Worm (Caenorhabditis elegans) whole organism, young adult: ENCODE measurements around the gene str-176.

Experiments used
- B0019.2 ChIP-seq: fragments of 200-800 bp; sonication (Bioruptor generic); conservative IDR thresholded peaks from 2 replicates; pipeline ENCODE4 v1.3.6; 2022; ENCODE audit warnings: missing genetic modification reagents, missing genetic modification characterization, missing compliant biosample characterization
- B0336.3 ChIP-seq: fragments of 200-800 bp; sonication (Bioruptor generic); IDR thresholded peaks from 2 replicates; pipeline ENCODE4 v1.3.6; 2022; ENCODE audit warnings: missing genetic modification characterization, missing compliant biosample characterization
- C17E4.6 ChIP-seq: fragments of 200-800 bp; sonication (Bioruptor generic); IDR thresholded peaks from 2 replicates; pipeline ENCODE4 v1.3.6; 2022; ENCODE audit warnings: missing genetic modification reagents, missing genetic modification characterization, missing compliant biosample characterization
- F23B12.7 ChIP-seq: sonication (generic microtip); optimal IDR thresholded peaks from 2 replicates; lab custom pipeline; 2017; ENCODE audit warnings: missing genetic modification characterization, mild to moderate bottlenecking, missing compliant biosample characterization, antibody characterized with exemption, moderate library complexity; ENCODE audit not compliant: insufficient read depth
- F33H1.4 ChIP-seq: fragments of 200-800 bp; sonication (Bioruptor generic); IDR thresholded peaks from 2 replicates; pipeline ENCODE4 v1.3.6; 2022; ENCODE audit warnings: missing genetic modification reagents, missing genetic modification characterization, missing compliant biosample characterization
- F49E8.2 ChIP-seq: sonication (generic microtip); optimal IDR thresholded peaks from 3 replicates; lab custom pipeline; 2017; ENCODE audit warnings: missing genetic modification characterization, mild to moderate bottlenecking, missing compliant biosample characterization, antibody characterized with exemption, moderate library complexity; ENCODE audit not compliant: insufficient read depth
- T07F8.4 ChIP-seq: sonication (generic microtip); optimal IDR thresholded peaks from 2 replicates; lab custom pipeline; 2016; ENCODE audit warnings: mild to moderate bottlenecking, missing genetic modification characterization, moderate library complexity, missing compliant biosample characterization
- T26A5.8 ChIP-seq: sonication (generic microtip); optimal IDR thresholded peaks from 2 replicates; lab custom pipeline; 2016; ENCODE audit warnings: missing genetic modification characterization, missing compliant biosample characterization
- Y56A3A.18 ChIP-seq: fragments of 200-800 bp; sonication (Bioruptor generic); IDR thresholded peaks from 2 replicates; pipeline ENCODE4 v1.3.6; 2022; ENCODE audit warnings: missing genetic modification reagents, missing genetic modification characterization, missing compliant biosample characterization
- Y67H2A.10 ChIP-seq: fragments of 200-800 bp; sonication (Bioruptor generic); conservative IDR thresholded peaks from 2 replicates; pipeline ENCODE4 v1.3.6; 2022; ENCODE audit warnings: missing genetic modification reagents, missing genetic modification characterization, missing compliant biosample characterization
- ama-1 ChIP-seq, 3 experiments: fragments of 150-350 bp in 1 of 3; sonication (generic microtip) in 2 of 3; optimal IDR thresholded peaks; 2 replicates each; lab custom pipeline; 2014 to 2018; ENCODE audit warnings: missing biosample characterization in 2 of 3, missing genetic modification characterization in 2 of 3, missing genetic modification reagents in 2 of 3
- aptf-2 ChIP-seq: fragments of 200-800 bp; sonication (Bioruptor generic); conservative IDR thresholded peaks from 2 replicates; pipeline ENCODE4 v1.3.6; 2022; ENCODE audit warnings: missing genetic modification reagents, missing genetic modification characterization, missing compliant biosample characterization
- aptf-3 ChIP-seq: fragments of 200-800 bp; sonication (Bioruptor generic); IDR thresholded peaks from 2 replicates; pipeline ENCODE4 v1.3.6; 2022; ENCODE audit warnings: missing genetic modification characterization, missing compliant biosample characterization
- attf-3 ChIP-seq: fragments of 200-800 bp; sonication (Bioruptor generic); conservative IDR thresholded peaks from 2 replicates; pipeline ENCODE4 v1.3.6; 2022; ENCODE audit warnings: missing genetic modification reagents, missing genetic modification characterization, missing compliant biosample characterization
- attf-5 ChIP-seq: fragments of 200-800 bp; sonication (Bioruptor generic); optimal IDR thresholded peaks from 2 replicates; lab custom pipeline; 2018; ENCODE audit warnings: mild to moderate bottlenecking, missing genetic modification characterization, missing compliant biosample characterization
- cebp-1 ChIP-seq, 2 experiments: fragments of 200-800 bp in 1 of 2; sonication (Bioruptor generic) in 1 of 2; sonication (generic microtip) in 1 of 2; IDR thresholded peaks in 1 of 2; optimal IDR thresholded peaks in 1 of 2; 2 replicates each; pipeline versions ENCODE4 v1.3.6 to Lab custom; 2017 to 2022; ENCODE audit warnings: missing compliant biosample characterization in 2 of 2, missing genetic modification characterization in 2 of 2, mild to moderate bottlenecking in 1 of 2, missing genetic modification reagents in 1 of 2, moderate library complexity in 1 of 2
- ceh-58 ChIP-seq: fragments of 200-800 bp; sonication (Bioruptor generic); IDR thresholded peaks from 2 replicates; pipeline ENCODE4 v1.3.6; 2022; ENCODE audit warnings: missing genetic modification characterization, missing compliant biosample characterization
- ceh-91 ChIP-seq: fragments of 200-800 bp; sonication (Bioruptor generic); IDR thresholded peaks from 2 replicates; pipeline ENCODE4 v1.3.6; 2022; ENCODE audit warnings: missing genetic modification reagents, missing genetic modification characterization, missing compliant biosample characterization
- chd-7 ChIP-seq: sonication (generic microtip); optimal IDR thresholded peaks from 2 replicates; lab custom pipeline; 2016; ENCODE audit warnings: mild to moderate bottlenecking, missing genetic modification characterization, moderate library complexity, missing compliant biosample characterization
- die-1 ChIP-seq: sonication (generic microtip); optimal IDR thresholded peaks from 2 replicates; lab custom pipeline; 2016; ENCODE audit warnings: missing genotype, mild to moderate bottlenecking, missing genetic modification characterization, missing compliant biosample characterization
- dox-1 ChIP-seq: fragments of 200-800 bp; sonication (Bioruptor generic); IDR thresholded peaks from 2 replicates; pipeline ENCODE4 v1.3.6; 2022; ENCODE audit warnings: missing genetic modification reagents, missing genetic modification characterization, missing compliant biosample characterization
- him-1 ChIP-seq: sonication (generic microtip); optimal IDR thresholded peaks from 2 replicates; lab custom pipeline; 2016; ENCODE audit warnings: missing genotype, missing genetic modification reagents, missing genetic modification characterization, missing compliant biosample characterization
- hmg-20 ChIP-seq: fragments of 200-800 bp; sonication (Bioruptor generic); IDR thresholded peaks from 2 replicates; pipeline ENCODE4 v1.3.6; 2022; ENCODE audit warnings: missing genetic modification reagents, missing genetic modification characterization, missing compliant biosample characterization
- hrde-1 ChIP-seq: sonication (generic microtip); optimal IDR thresholded peaks from 2 replicates; lab custom pipeline; 2016; ENCODE audit warnings: missing genetic modification characterization, mild to moderate bottlenecking, missing compliant biosample characterization, moderate library complexity, missing genotype, missing genetic modification reagents, borderline replicate concordance
- let-607 ChIP-seq, 2 experiments: fragments of 200-800 bp in 1 of 2; sonication (Bioruptor generic) in 1 of 2; sonication (generic microtip) in 1 of 2; optimal IDR thresholded peaks; 2 replicates each; lab custom pipeline; 2016 to 2018; ENCODE audit warnings: mild to moderate bottlenecking in 2 of 2, missing compliant biosample characterization in 2 of 2, missing genetic modification characterization in 2 of 2, moderate library complexity in 2 of 2, missing genotype in 1 of 2
- lin-40 ChIP-seq: sonication (generic microtip); optimal IDR thresholded peaks from 2 replicates; lab custom pipeline; 2016; ENCODE audit warnings: missing genetic modification characterization, mild to moderate bottlenecking, missing compliant biosample characterization, missing genotype, missing genetic modification reagents
- madf-10 ChIP-seq: sonication (generic microtip); optimal IDR thresholded peaks from 2 replicates; lab custom pipeline; 2016; ENCODE audit warnings: mild to moderate bottlenecking, missing genetic modification characterization, missing compliant biosample characterization
- mel-28 ChIP-seq: sonication (generic microtip); optimal IDR thresholded peaks from 2 replicates; lab custom pipeline; 2016; ENCODE audit warnings: borderline replicate concordance, mild to moderate bottlenecking, missing genetic modification characterization, missing compliant biosample characterization
- nfyb-1 ChIP-seq: fragments of 200-800 bp; sonication (Bioruptor generic); IDR thresholded peaks from 2 replicates; pipeline ENCODE4 v1.3.6; 2022; ENCODE audit warnings: missing genetic modification reagents, missing genetic modification characterization, missing compliant biosample characterization
- nhr-80 ChIP-seq: sonication (generic microtip); optimal IDR thresholded peaks from 2 replicates; lab custom pipeline; 2016; ENCODE audit warnings: missing genetic modification characterization, missing compliant biosample characterization
- nhr-90 ChIP-seq: sonication (generic microtip); optimal IDR thresholded peaks from 2 replicates; lab custom pipeline; 2016; ENCODE audit warnings: missing genotype, mild to moderate bottlenecking, missing genetic modification characterization, missing compliant biosample characterization
- rcor-1 ChIP-seq: fragments of 200-800 bp; sonication (Bioruptor generic); IDR thresholded peaks from 2 replicates; pipeline ENCODE4 v1.3.6; 2022; ENCODE audit warnings: missing genetic modification reagents, missing genetic modification characterization, missing compliant biosample characterization
- sea-2 ChIP-seq: fragments of 200-800 bp; sonication (Bioruptor generic); IDR thresholded peaks from 2 replicates; pipeline ENCODE4 v1.3.6; 2022; ENCODE audit warnings: missing genetic modification characterization, missing compliant biosample characterization
- snpc-4 ChIP-seq, 5 experiments: fragments of 150-350 bp in 1 of 5; sonication (generic microtip) in 4 of 5; optimal IDR thresholded peaks; 2 replicates each; lab custom pipeline; 2014 to 2018; ENCODE audit warnings: missing genetic modification characterization in 5 of 5, missing biosample characterization in 3 of 5, antibody characterized with exemption in 2 of 5, mild to moderate bottlenecking in 2 of 5, missing compliant biosample characterization in 2 of 5, missing genotype in 2 of 5, moderate library complexity in 2 of 5, missing genetic modification reagents in 1 of 5
- somi-1 ChIP-seq: fragments of 200-800 bp; sonication (Bioruptor generic); optimal IDR thresholded peaks from 2 replicates; lab custom pipeline; 2018; ENCODE audit warnings: mild to moderate bottlenecking, missing genetic modification characterization, missing compliant biosample characterization
- unc-62 ChIP-seq: fragments of 150-350 bp; optimal IDR thresholded peaks from 2 replicates; lab custom pipeline; 2014; ENCODE audit warnings: missing biosample characterization, missing genetic modification reagents, missing genetic modification characterization
- zim-3 ChIP-seq: sonication (generic microtip); optimal IDR thresholded peaks from 2 replicates; lab custom pipeline; 2017; ENCODE audit warnings: mild to moderate bottlenecking, missing genetic modification characterization, moderate library complexity, missing compliant biosample characterization
- ztf-22 ChIP-seq: fragments of 200-800 bp; sonication (Bioruptor generic); optimal IDR thresholded peaks from 2 replicates; lab custom pipeline; 2018; ENCODE audit warnings: mild to moderate bottlenecking, missing genetic modification characterization, moderate library complexity, missing compliant biosample characterization
- ztf-25 ChIP-seq: fragments of 200-800 bp; sonication (Bioruptor generic); IDR thresholded peaks from 2 replicates; pipeline ENCODE4 v1.3.6; 2022; ENCODE audit warnings: missing genetic modification reagents, missing genetic modification characterization, missing compliant biosample characterization
- ztf-28 ChIP-seq: fragments of 200-800 bp; sonication (Bioruptor generic); IDR thresholded peaks from 2 replicates; pipeline ENCODE4 v1.3.6; 2022; ENCODE audit warnings: missing genetic modification reagents, missing genetic modification characterization, missing compliant biosample characterization
- ztf-3 ChIP-seq: fragments of 200-800 bp; sonication (Bioruptor generic); optimal IDR thresholded peaks from 2 replicates; lab custom pipeline; 2018; ENCODE audit warnings: mild to moderate bottlenecking, missing genetic modification characterization, missing compliant biosample characterization

str-176 gene

DNA sequence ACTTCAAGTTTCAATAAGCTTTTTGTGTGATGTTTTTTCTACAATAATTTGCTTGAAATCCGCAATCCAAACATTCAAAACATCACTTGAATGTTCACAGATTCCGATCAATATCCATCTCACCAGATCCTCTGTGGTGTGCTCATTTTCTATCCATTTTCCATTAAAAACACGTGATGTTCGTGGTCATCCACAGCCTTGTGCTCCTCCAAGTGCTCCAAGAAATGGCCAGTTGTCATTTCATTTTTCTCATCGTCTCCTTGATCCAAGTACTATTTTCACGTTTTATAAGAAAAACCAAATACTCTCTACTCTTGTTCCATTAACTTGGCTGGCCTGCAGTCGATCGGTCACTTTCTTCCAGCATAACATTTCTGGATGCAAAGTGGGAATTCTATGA is 12.6 kb upstream of the str-176 start:
- TF ChIP-seq madf-10 (no peak), nfyb-1 (GFP tag; lab: Robert Waterston, UW) (no peak), snpc-4 (GFP tag; optimal IDR thresholded peaks at IDR 0.05; lab: Kevin White, UChicago) (no peak), snpc-4 (tag; optimal IDR thresholded peaks at IDR 0.05; lab: Kevin White, UChicago) (no peak), dox-1 (GFP tag; lab: Robert Waterston, UW) (no peak), attf-5 (no peak), ztf-22 (GFP tag; lab: Kevin White, UChicago) (no peak), ama-1 (optimal IDR thresholded peaks at IDR 0.05; lab: Kevin White, UChicago) (no peak), ama-1 (GFP tag; optimal IDR thresholded peaks at IDR 0.05; lab: Kevin White, UChicago) (no peak), ztf-28 (GFP tag; lab: Robert Waterston, UW) (no peak), cebp-1 (GFP tag; IDR thresholded peaks at IDR 0.05; lab: Robert Waterston, UW) (no peak), cebp-1 (tag; optimal IDR thresholded peaks at IDR 0.05; lab: Kevin White, UChicago) (no peak), unc-62 (GFP tag; lab: Kevin White, UChicago) (no peak), T26A5.8 (tag; lab: Kevin White, UChicago) (no peak), die-1 (no peak), ceh-91 (no peak), somi-1 (GFP tag; lab: Kevin White, UChicago) (no peak), rcor-1 (GFP tag; lab: Robert Waterston, UW) (no peak)

DNA sequence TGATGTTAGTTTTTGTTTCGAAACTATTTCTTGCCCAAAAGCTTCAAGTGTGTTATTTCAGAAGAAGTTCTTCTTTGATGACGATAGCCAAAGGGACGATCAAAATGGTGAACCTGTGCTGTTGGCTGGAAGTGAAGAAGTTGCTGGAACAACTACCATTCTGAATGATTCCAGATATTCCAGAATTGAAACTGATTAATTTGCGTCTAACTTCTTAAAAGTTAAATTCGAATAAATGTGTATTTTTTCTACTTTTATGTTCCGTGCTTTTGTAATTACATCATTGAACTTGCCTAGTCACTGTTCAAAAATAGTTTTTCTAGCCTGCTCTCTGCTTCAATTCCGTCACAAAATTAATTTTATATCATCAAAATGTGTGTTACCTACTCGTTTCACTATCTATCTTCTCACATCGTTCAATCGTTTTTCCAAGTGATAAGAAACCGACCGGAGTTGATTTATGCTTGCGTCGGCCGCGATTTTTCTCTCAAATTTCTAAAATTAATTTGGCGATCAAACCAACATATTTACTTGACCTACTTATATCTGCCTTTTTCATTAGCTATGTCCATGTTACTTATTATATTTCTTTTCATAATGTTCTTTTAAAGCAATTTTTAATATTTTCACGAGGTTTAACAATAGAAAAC is 11.5 kb upstream of the str-176 start:
- peak; percentile 86 for TF ChIP-seq nhr-80 (tag; lab: Kevin White, UChicago)
- no peak for TF ChIP-seq sea-2 (GFP tag; lab: Robert Waterston, UW)

DNA sequence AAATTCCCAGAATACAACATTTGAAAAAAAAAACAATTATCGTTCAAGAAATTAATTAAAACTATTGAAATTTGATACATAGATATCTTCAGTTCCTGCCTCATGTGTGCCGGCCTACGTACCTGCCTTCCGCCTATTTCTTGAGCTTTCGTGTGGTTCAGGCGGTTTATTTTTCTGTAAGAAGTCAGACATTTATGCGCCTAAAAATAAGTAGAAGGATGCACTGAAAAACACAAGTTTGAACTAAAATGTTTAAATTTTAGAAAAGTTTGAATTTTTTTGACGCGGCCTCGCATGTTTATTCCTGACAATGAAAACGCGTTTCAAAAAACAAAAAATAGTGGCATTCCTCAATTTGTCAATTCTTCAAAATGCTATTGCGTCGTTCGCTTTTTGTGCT is 10.1 kb upstream of the str-176 start, which contains the start of gene C28C12.11:
TSS of gene C28C12.11 (plus strand) at position 301 of the 400 bp plus-strand sequence.
- no peak for TF ChIP-seq aptf-3
- TF ChIP-seq F49E8.2 (tag; lab: Kevin White, UChicago) = no peak
- TF ChIP-seq unc-62 (GFP tag; lab: Kevin White, UChicago) = no peak
- no peak for TF ChIP-seq lin-40 (tag; lab: Kevin White, UChicago)
- no peak for TF ChIP-seq attf-3 (GFP tag; lab: Robert Waterston, UW)
- no peak for TF ChIP-seq B0336.3 (GFP tag; lab: Robert Waterston, UW)
- no peak for TF ChIP-seq nhr-90 (tag; lab: Kevin White, UChicago)
- no peak for TF ChIP-seq Y56A3A.18 (GFP tag; lab: Robert Waterston, UW)

DNA sequence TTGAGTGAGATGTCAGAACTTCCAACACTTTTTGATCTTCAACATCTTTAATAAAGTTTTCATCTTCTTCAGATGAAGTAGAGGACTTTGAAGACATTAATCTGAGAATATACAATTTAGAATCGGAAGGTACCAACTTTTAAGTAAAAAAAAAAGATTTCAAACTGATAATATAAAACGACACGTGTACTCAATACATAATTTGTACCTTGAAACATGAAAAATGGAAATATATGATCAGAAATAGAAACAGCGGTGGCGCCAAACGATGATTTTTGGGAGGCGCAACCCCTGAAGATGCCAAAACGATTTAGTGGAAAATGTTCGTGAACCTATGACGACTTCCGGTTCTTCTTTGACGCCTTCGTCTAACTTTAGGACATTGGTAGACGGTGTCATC is 8.9 kb upstream of the str-176 start, which contains the start of gene oat-1:
TSS of gene oat-1 (minus strand) at position 101 of the 400 bp plus-strand sequence.
- TF ChIP-seq ztf-3 (GFP tag; lab: Kevin White, UChicago) = no peak
- no peak for TF ChIP-seq hrde-1 (tag; lab: Kevin White, UChicago)
- no peak for TF ChIP-seq let-607 (tag; optimal IDR thresholded peaks at IDR 0.05; lab: Kevin White, UChicago)
- TF ChIP-seq ceh-58 (GFP tag; lab: Robert Waterston, UW) = no peak
- TF ChIP-seq zim-3 (tag; lab: Kevin White, UChicago) = no peak
- TF ChIP-seq aptf-2 (GFP tag; lab: Robert Waterston, UW) = no peak
- no peak for TF ChIP-seq B0019.2 (GFP tag; lab: Robert Waterston, UW)
- no peak for TF ChIP-seq him-1 (tag; lab: Kevin White, UChicago)
- no peak for TF ChIP-seq chd-7
- TF ChIP-seq T07F8.4 = no peak
- TF ChIP-seq mel-28 = no peak
- no peak for TF ChIP-seq C17E4.6 (GFP tag; lab: Robert Waterston, UW)
- TF ChIP-seq hmg-20 (GFP tag; lab: Robert Waterston, UW) = no peak
- no peak for TF ChIP-seq Y67H2A.10 (GFP tag; lab: Robert Waterston, UW)
- TF ChIP-seq F33H1.4 (GFP tag; lab: Robert Waterston, UW) = no peak
- no peak for TF ChIP-seq F23B12.7 (tag; lab: Kevin White, UChicago)
- no peak for TF ChIP-seq ztf-25 (GFP tag; lab: Robert Waterston, UW)
